Worm (Caenorhabditis elegans) whole organism, midembryonic: ENCODE data around the gene F32H5.1.

Experiments
- T22C8.4 ChIP-seq: fragments of 200-800 bp; sonication (Bioruptor generic); IDR thresholded peaks from 2 replicates; pipeline ENCODE4 v1.3.6; 2022; ENCODE audit warnings: missing genetic modification characterization, missing compliant biosample characterization
- cog-1 ChIP-seq: sonication (generic microtip); optimal IDR thresholded peaks from 2 replicates; lab custom pipeline; 2016; ENCODE audit warnings: missing genetic modification characterization, missing compliant biosample characterization
- flt-1 ChIP-seq: fragments of 200-800 bp; sonication (Bioruptor generic); IDR thresholded peaks from 2 replicates; pipeline ENCODE4 v1.3.6; 2022; ENCODE audit warnings: missing genetic modification characterization, missing compliant biosample characterization
- klf-2 ChIP-seq: fragments of 200-800 bp; sonication (Bioruptor generic); conservative IDR thresholded peaks from 2 replicates; pipeline ENCODE4 v1.3.6; 2022; ENCODE audit warnings: missing genetic modification reagents, missing genetic modification characterization, missing compliant biosample characterization
- med-1 ChIP-seq: sonication (generic microtip); optimal IDR thresholded peaks from 2 replicates; lab custom pipeline; 2017; ENCODE audit warnings: missing genetic modification characterization, mild to moderate bottlenecking, missing compliant biosample characterization, antibody characterized with exemption, missing genetic modification reagents; ENCODE audit not compliant: insufficient read depth
- ref-1 ChIP-seq: fragments of 200-800 bp; sonication (Bioruptor generic); conservative IDR thresholded peaks from 2 replicates; pipeline ENCODE4 v1.3.6; 2022; ENCODE audit warnings: missing genetic modification reagents, missing genetic modification characterization, missing compliant biosample characterization
- tab-1 ChIP-seq: fragments of 200-800 bp; sonication (Bioruptor generic); IDR thresholded peaks from 2 replicates; pipeline ENCODE4 v1.3.6; 2022; ENCODE audit warnings: missing genetic modification characterization, missing compliant biosample characterization
- ztf-23 ChIP-seq: fragments of 200-800 bp; sonication (Bioruptor generic); IDR thresholded peaks from 2 replicates; pipeline ENCODE4 v1.3.6; 2022; ENCODE audit warnings: missing genetic modification reagents, missing genetic modification characterization, missing compliant biosample characterization
- ztf-29 ChIP-seq: fragments of 200-800 bp; sonication (Bioruptor generic); IDR thresholded peaks from 2 replicates; pipeline ENCODE4 v1.3.6; 2022; ENCODE audit warnings: missing genetic modification reagents, missing genetic modification characterization, missing compliant biosample characterization

F32H5.1 gene

ce11 chrV:13357652-13358281 is at the start of gene F32H5.1:
F32H5.1 (minus strand) TSS chrV:13358037.
- TF ChIP-seq tab-1 (GFP tag; lab: Robert Waterston, UW) = no peak
- no peak for TF ChIP-seq ztf-29 (GFP tag; lab: Robert Waterston, UW)
- no peak for TF ChIP-seq cog-1 (tag; lab: Kevin White, UChicago)
- no peak for TF ChIP-seq ztf-23 (GFP tag; lab: Robert Waterston, UW)
- TF ChIP-seq ref-1 (GFP tag; lab: Robert Waterston, UW) = no peak
- no peak for TF ChIP-seq med-1
- TF ChIP-seq klf-2 = no peak
- no peak for TF ChIP-seq T22C8.4
- no peak for TF ChIP-seq flt-1 (GFP tag; lab: Robert Waterston, UW)

- TF ChIP-seq med-1 (no peak), klf-2 (no peak), T22C8.4 (no peak), ref-1 (GFP tag; lab: Robert Waterston, UW) (no peak), ztf-23 (GFP tag; lab: Robert Waterston, UW) (no peak), tab-1 (GFP tag; lab: Robert Waterston, UW) (no peak), flt-1 (GFP tag; lab: Robert Waterston, UW) (no peak), ztf-29 (GFP tag; lab: Robert Waterston, UW) (no peak), cog-1 (tag; lab: Kevin White, UChicago) (no peak)
Measured at ce11 chrV:13406511-13406910, 48.7 kb upstream of the F32H5.1 start, which contains the start of gene F53F1.2. F53F1.2 (plus strand) TSS chrV:13406816.

ce11 chrV:13406032-13406431 is 48.2 kb upstream of the F32H5.1 start, which contains the start of gene cutl-1:
cutl-1 (minus strand) TSS chrV:13406114.
- TF ChIP-seq klf-2 = no peak

- TF ChIP-seq ztf-29 (GFP tag; lab: Robert Waterston, UW) = no peak
- TF ChIP-seq tab-1 (GFP tag; lab: Robert Waterston, UW) = no peak
- no peak for TF ChIP-seq ztf-23 (GFP tag; lab: Robert Waterston, UW)
- TF ChIP-seq ref-1 (GFP tag; lab: Robert Waterston, UW) = no peak
- no peak for TF ChIP-seq T22C8.4
- no peak for TF ChIP-seq flt-1 (GFP tag; lab: Robert Waterston, UW)
- no peak for TF ChIP-seq cog-1 (tag; lab: Kevin White, UChicago)
Measured at ce11 chrV:13402524-13402923, 44.7 kb upstream of the F32H5.1 start.

- TF ChIP-seq T22C8.4 (no peak), med-1 (no peak), flt-1 (GFP tag; lab: Robert Waterston, UW) (no peak), cog-1 (tag; lab: Kevin White, UChicago) (no peak), tab-1 (GFP tag; lab: Robert Waterston, UW) (no peak), ztf-29 (GFP tag; lab: Robert Waterston, UW) (no peak), ztf-23 (GFP tag; lab: Robert Waterston, UW) (no peak), ref-1 (GFP tag; lab: Robert Waterston, UW) (no peak)
Measured at ce11 chrV:13401669-13402068, 43.8 kb upstream of the F32H5.1 start.

ce11 chrV:13396426-13396825 is 38.6 kb upstream of the F32H5.1 start:
- TF ChIP-seq T22C8.4 = no peak
- TF ChIP-seq tab-1 (GFP tag; lab: Robert Waterston, UW) = no peak
- 0 out of 2 replicates have a peak, but pooled peaks have one; percentile 27 for TF ChIP-seq ztf-29 (GFP tag; lab: Robert Waterston, UW)
- 0 out of 2 replicates have a peak, but pooled peaks have one; percentile 39 for TF ChIP-seq ztf-23 (GFP tag; lab: Robert Waterston, UW)
- TF ChIP-seq cog-1 (tag; lab: Kevin White, UChicago) = peak; percentile 65
- no peak for TF ChIP-seq med-1
- TF ChIP-seq flt-1 (GFP tag; lab: Robert Waterston, UW) = peak; percentile 71
- no peak for TF ChIP-seq ref-1 (GFP tag; lab: Robert Waterston, UW)
- TF ChIP-seq klf-2 = 0 out of 2 replicates have a peak, but pooled peaks have one; percentile 43

- no peak for TF ChIP-seq flt-1 (GFP tag; lab: Robert Waterston, UW)
- TF ChIP-seq ztf-23 (GFP tag; lab: Robert Waterston, UW) = 0 out of 2 replicates have a peak, but pooled peaks have one; percentile 12
Measured at ce11 chrV:13394968-13395367, 37.1 kb upstream of the F32H5.1 start.

ce11 chrV:13393333-13393803 is 35.5 kb upstream of the F32H5.1 start:
- no peak for TF ChIP-seq ztf-23 (GFP tag; lab: Robert Waterston, UW)
- no peak for TF ChIP-seq tab-1 (GFP tag; lab: Robert Waterston, UW)
- TF ChIP-seq ref-1 (GFP tag; lab: Robert Waterston, UW) = no peak
- peak; percentile 34; the same call in 1 of the 2 replicates for TF ChIP-seq flt-1 (GFP tag; lab: Robert Waterston, UW)
- no peak for TF ChIP-seq T22C8.4
- TF ChIP-seq klf-2 = no peak
- TF ChIP-seq ztf-29 (GFP tag; lab: Robert Waterston, UW) = no peak

- TF ChIP-seq tab-1 (GFP tag; lab: Robert Waterston, UW) (no peak), ztf-23 (GFP tag; lab: Robert Waterston, UW) (peak; percentile 15; the same call in 1 of the 2 replicates)
Measured at ce11 chrV:13391378-13392258, 33.8 kb upstream of the F32H5.1 start, which contains the start of gene somi-1. somi-1 (minus strand) TSS chrV:13391395.

ce11 chrV:13390936-13391335 is 33.1 kb upstream of the F32H5.1 start:
- TF ChIP-seq T22C8.4 = no peak
- no peak for TF ChIP-seq med-1
- TF ChIP-seq ztf-23 (GFP tag; lab: Robert Waterston, UW) = no peak
- 0 out of 2 replicates have a peak, but pooled peaks have one; percentile 25 for TF ChIP-seq flt-1 (GFP tag; lab: Robert Waterston, UW)
- TF ChIP-seq tab-1 (GFP tag; lab: Robert Waterston, UW) = no peak
